Worm (Caenorhabditis elegans) whole organism, dauer: Measurements from ENCODE around the gene srp-7.

ENCODE experiments used
- unc-62 ChIP-seq: sonication (generic microtip); optimal IDR thresholded peaks from 2 replicates; lab custom pipeline; 2017; ENCODE audit warnings: missing biosample characterization, missing genetic modification reagents, missing genetic modification characterization

The srp-7 gene

ce11 chrV:8178914-8179542 is at the start of gene srp-7:
Gene srp-7, plus strand, starts transcription at chrV:8179126.
- TF ChIP-seq unc-62 (GFP tag; lab: Kevin White, UChicago) = no peak

DNA sequence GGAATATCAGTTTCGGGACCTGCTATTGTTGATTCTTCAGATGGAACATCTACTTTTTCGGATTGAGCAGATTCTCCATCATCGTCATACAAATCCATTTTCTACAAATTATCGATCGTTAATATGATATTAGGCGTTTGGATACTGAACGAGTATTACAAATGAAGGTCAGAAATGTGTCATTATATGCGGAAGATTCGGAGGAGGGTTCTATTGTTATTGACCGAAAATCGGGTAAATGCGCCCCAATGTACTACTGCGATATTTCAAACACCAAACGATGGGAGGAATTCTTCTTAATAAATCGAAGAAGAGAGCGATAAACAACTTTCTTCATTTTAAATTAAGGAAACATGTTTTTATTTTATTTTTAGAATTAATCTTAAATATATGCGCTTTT is 49.7 kb upstream of the srp-7 start, which contains the start of gene spr-1:
Gene spr-1 (minus strand): TSS at position 101 of the 400 bp plus-strand sequence.
- TF ChIP-seq unc-62 (GFP tag; lab: Kevin White, UChicago) = no peak

DNA sequence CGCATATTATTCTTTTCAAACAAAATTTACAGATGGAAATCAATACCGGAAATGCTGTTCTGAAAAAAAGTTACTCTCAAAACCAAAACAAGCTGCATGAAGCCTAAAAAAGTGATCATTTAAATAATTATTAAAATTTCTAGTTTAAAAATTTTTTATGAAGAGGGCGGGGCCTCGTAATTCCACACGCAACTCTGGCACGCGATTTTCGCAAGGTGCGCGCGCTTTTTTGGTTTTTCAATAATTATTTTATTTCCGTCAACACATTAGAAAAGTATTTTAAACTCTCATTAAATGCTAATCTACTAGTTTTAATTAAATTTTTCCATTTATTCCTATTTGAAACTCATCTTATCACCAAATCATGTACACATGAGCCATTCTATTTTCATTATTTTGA is 49.2 kb upstream of the srp-7 start:
- no peak for TF ChIP-seq unc-62 (GFP tag; lab: Kevin White, UChicago)

- TF ChIP-seq unc-62 (GFP tag; lab: Kevin White, UChicago) = no peak
Observed at ce11 chrV:8130149-8130661, 48.7 kb upstream of the srp-7 start, which contains the start of gene snap-1. Gene snap-1, plus strand, starts transcription at chrV:8130611.

ce11 chrV:8130812-8131211 is 48.1 kb upstream of the srp-7 start:
- no peak for TF ChIP-seq unc-62 (GFP tag; lab: Kevin White, UChicago)

DNA sequence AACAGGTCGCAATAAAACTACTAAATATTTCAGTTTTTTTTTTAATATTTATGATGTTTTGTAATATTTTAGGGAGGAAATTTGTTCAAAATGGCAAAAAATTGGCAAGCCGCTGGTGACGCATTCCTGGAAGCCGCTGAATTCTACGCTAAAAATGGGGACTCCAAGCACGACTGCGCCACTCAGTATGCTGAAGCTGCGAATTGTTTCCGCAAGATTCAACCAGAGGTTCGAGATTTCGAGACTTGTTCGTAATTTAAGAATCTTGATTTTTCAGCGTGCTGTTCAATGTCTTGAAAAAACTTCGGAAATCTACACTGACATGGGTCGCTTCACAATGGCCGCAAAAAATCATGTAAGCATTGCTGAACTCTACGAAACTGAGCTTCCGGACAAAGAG is 47.3 kb upstream of the srp-7 start:
- no peak for TF ChIP-seq unc-62 (GFP tag; lab: Kevin White, UChicago)

- TF ChIP-seq unc-62 (GFP tag; lab: Kevin White, UChicago) = no peak
Observed at ce11 chrV:8132926-8133325, 46.0 kb upstream of the srp-7 start, which contains the start of gene D1014.4. Gene D1014.4, plus strand, starts transcription at chrV:8133226.

- TF ChIP-seq unc-62 (GFP tag; lab: Kevin White, UChicago) = no peak
Observed at ce11 chrV:8143605-8144004, 35.3 kb upstream of the srp-7 start, which contains the start of gene D1014.2. Gene D1014.2, plus strand, starts transcription at chrV:8143905.

DNA sequence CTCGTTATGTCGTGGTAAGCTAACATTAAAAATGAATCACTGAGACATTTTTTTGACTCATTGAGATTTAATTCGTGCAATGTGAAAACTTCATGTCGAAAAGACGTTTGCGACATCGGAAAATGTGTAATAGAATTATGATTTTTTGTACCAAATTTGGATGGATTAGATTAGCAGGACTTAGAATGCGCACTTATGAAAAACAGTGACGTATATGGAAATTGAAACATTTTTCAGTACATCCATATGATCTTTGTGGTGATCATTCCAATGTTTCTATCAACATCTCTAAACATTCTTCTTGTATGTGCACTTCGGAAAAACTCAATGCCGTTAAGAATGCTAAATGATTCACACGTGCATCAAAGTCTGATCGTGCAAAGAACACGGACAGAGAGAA is 34.4 kb upstream of the srp-7 start:
- TF ChIP-seq unc-62 (GFP tag; lab: Kevin White, UChicago) = no peak

DNA sequence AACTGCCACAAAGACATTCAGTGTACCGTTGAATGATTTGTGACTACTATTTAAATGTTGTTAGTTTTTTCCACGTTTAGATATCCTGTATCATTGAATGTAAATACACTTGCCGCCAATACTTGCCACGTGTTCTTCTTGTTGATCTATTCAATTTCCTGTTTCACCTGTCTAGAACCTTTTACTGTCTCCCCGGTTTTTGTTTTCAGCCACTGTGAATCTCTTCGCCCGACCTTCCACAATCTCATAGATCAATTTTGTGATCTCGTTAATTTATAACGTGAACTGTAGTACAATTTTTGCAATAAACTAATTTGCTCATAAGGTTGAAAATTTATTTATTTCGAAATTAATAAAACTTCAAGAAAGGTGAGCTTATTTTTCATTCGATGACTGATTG is 33.6 kb upstream of the srp-7 start, which contains the start of gene D1014.13:
Gene D1014.13 (plus strand): TSS at position 301 of the 400 bp plus-strand sequence.
- TF ChIP-seq unc-62 (GFP tag; lab: Kevin White, UChicago) = no peak

DNA sequence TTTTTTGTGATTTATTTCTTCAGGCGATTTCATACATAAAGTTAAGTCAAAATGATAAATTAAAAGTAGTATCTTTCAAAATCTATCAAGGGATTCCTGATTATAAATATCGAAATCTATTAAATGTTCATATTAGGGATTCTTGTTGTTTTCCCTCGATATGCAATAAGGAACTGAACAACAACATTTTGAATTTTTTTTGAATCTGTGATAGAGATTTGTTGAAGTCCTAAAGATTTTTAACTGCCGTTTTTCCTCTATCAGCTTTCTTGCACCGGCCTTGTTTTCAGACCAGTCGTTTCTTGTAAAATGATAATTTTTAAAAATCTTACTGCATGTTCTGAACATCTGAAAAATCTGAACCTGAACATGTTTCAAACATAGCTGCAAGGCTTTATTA is 23.2 kb upstream of the srp-7 start:
- TF ChIP-seq unc-62 (GFP tag; lab: Kevin White, UChicago) = no peak

DNA sequence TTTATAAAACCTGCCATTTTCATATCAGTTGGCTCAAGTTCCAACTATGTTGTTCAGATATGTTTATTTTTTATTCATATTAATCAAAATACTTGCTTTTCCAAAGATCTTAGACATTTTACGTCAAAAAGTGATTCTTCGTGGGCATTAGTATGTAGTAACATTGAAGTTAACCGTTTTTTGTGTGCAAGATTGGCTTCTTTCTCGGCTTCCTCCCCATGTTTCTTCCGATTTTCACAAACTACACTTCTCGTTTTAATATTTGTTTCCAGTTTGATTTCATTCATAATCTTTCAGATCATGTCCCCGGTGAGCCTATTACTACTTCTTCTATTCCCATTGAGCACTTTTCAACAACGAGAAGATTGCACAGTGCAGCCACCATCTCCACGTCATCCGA is 21.5 kb upstream of the srp-7 start, which contains the start of gene sul-2:
Gene sul-2 (plus strand): TSS at position 301 of the 400 bp plus-strand sequence.
- no peak for TF ChIP-seq unc-62 (GFP tag; lab: Kevin White, UChicago)

ce11 chrV:8159629-8160028 is 19.3 kb upstream of the srp-7 start, which contains the start of gene F20D6.6:
Gene F20D6.6, plus strand, starts transcription at chrV:8159929.
- TF ChIP-seq unc-62 (GFP tag; lab: Kevin White, UChicago) = no peak

- no peak for TF ChIP-seq unc-62 (GFP tag; lab: Kevin White, UChicago)
Observed at ce11 chrV:8161699-8162098, 17.2 kb upstream of the srp-7 start, which contains the start of gene F20D6.5. Gene F20D6.5, plus strand, starts transcription at chrV:8161957.

ce11 chrV:8163199-8163598 is 15.7 kb upstream of the srp-7 start:
- no peak for TF ChIP-seq unc-62 (GFP tag; lab: Kevin White, UChicago)

DNA sequence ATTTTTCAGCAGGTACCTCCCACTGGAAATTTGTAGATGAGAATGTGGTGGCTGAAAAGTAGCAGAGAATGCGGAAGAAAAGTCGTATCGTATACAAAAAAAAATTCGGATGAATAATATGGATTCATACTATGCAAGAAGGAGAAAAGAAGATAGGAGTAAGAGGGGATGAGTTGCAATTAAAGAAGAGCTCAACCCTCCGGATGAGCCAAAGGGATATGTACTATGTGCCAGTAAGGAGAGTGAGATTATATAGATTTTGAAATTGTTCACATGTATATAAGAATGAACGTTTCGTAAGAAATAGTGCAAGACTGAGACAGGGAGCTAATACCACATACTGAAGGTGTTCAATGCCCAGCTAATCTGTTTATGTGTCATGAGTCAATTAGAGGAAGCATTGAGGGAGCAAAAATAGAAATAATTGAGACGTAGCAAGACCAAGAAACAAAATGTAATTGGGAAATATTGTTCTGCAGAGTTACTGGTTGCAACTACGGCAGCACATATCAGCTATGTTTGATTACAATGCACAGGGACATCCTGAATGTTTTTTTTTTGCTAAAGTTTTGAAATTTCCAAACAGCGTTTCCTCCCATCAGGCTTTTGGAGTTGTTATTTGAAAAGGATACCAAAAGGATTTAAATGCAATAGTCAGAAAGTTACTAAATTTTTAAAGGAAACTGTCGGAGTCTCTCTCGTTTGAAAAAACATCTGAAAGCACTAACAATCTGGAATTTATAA is 10.5 kb upstream of the srp-7 start, which contains the start of gene F20D6.8:
Gene F20D6.8 (minus strand): TSS at position 51 of the 744 bp plus-strand sequence.
- TF ChIP-seq unc-62 (GFP tag; lab: Kevin White, UChicago) = no peak
